Fruit fly (Drosophila melanogaster) Kc167 (cell line): Measurements from ENCODE around the gene CG32313.

ENCODE experiments used
- psq ChIP-seq: fragments of >200 bp; optimal IDR thresholded peaks from 2 replicates; lab custom pipeline; 2017; ENCODE audit warnings: missing external identifiers
- ttk ChIP-seq: sonication (Bioruptor generic); optimal IDR thresholded peaks from 2 replicates; lab custom pipeline; 2017; ENCODE audit warnings: missing external identifiers

DNA sequence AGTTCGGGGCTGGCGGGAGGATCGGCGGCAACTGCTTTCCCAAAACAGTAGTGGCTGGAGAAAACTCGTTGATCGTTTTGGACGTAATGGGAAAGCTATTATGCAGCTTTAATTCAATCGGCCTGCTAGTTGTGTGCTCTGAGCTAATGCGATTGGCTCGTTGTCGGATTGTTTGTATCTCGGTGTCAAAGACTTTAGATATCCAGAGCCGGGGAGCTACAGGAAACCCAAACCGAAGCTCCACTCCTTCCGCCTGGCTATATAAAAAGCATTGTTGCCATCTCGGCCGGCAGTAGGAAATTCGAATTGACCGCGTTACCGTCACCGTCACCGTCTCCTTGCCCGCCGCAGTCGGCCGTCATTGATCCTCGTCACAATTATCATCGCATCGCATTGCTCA lies 19.5 kb upstream of the CG32313 start, which contains the start of gene CG12003:
- TF ChIP-seq psq (lab: Kevin White, UChicago) (no peak), ttk (lab: Kevin White, UChicago) (no peak)
